Fruit fly (Drosophila melanogaster) whole organism, adult: ENCODE results near the gene CG14879.

ENCODE experiments used
- CG11617 ChIP-seq: fragments of 200-800 bp; sonication (Bioruptor generic); optimal IDR thresholded peaks from 2 replicates; lab custom pipeline; 2017; ENCODE audit warnings: mild to moderate bottlenecking, missing biosample characterization, missing genetic modification reagents, missing genetic modification characterization
- CG12768 ChIP-seq: fragments of 200-800 bp; sonication (Bioruptor generic); optimal IDR thresholded peaks from 2 replicates; lab custom pipeline; 2017; ENCODE audit warnings: missing biosample characterization, missing genetic modification characterization, mild to moderate bottlenecking, moderate library complexity, missing genetic modification reagents
- CG14711 ChIP-seq: fragments of 200-800 bp; sonication (Bioruptor generic); optimal IDR thresholded peaks from 2 replicates; lab custom pipeline; 2018; ENCODE audit warnings: missing biosample characterization, mild to moderate bottlenecking, missing genetic modification characterization, moderate library complexity
- CG1620 ChIP-seq: fragments of 200-800 bp; sonication (Bioruptor generic); optimal IDR thresholded peaks from 2 replicates; lab custom pipeline; 2016; ENCODE audit warnings: missing biosample characterization, missing genetic modification characterization
- CG33017 ChIP-seq: fragments of 200-800 bp; sonication (Bioruptor generic); optimal IDR thresholded peaks from 2 replicates; lab custom pipeline; 2018; ENCODE audit warnings: missing biosample characterization, mild to moderate bottlenecking, missing genetic modification characterization, moderate library complexity
- CG5204 ChIP-seq: fragments of 200-800 bp; sonication (Bioruptor generic); optimal IDR thresholded peaks from 2 replicates; lab custom pipeline; 2016; ENCODE audit warnings: missing biosample characterization, missing genetic modification characterization
- CG7045 ChIP-seq: fragments of 200-800 bp; sonication (Bioruptor generic); optimal IDR thresholded peaks from 2 replicates; lab custom pipeline; 2017; ENCODE audit warnings: missing biosample characterization, mild to moderate bottlenecking, missing genetic modification characterization
- CG7101 ChIP-seq: fragments of 200-800 bp; sonication (Bioruptor generic); optimal IDR thresholded peaks from 2 replicates; lab custom pipeline; 2018; ENCODE audit warnings: missing biosample characterization, mild to moderate bottlenecking, missing genetic modification characterization, moderate library complexity
- Clk ChIP-seq: fragments of 200-800 bp; sonication (Bioruptor generic); optimal IDR thresholded peaks from 2 replicates; lab custom pipeline; 2017; ENCODE audit warnings: missing biosample characterization, missing genetic modification characterization
- Crg-1 ChIP-seq: fragments of 200-800 bp; sonication (Bioruptor generic); optimal IDR thresholded peaks from 2 replicates; lab custom pipeline; 2016; ENCODE audit warnings: missing biosample characterization, missing genetic modification characterization
- Hr96 ChIP-seq: fragments of 200-800 bp; sonication (Bioruptor generic); optimal IDR thresholded peaks from 2 replicates; lab custom pipeline; 2016; ENCODE audit warnings: missing biosample characterization, missing genetic modification characterization
- Mnt ChIP-seq: fragments of 200-800 bp; sonication (Bioruptor generic); optimal IDR thresholded peaks from 2 replicates; lab custom pipeline; 2016; ENCODE audit warnings: missing biosample characterization, mild to moderate bottlenecking, missing genetic modification characterization
- bab1 ChIP-seq: fragments of 200-800 bp; sonication (Bioruptor generic); optimal IDR thresholded peaks from 3 replicates; lab custom pipeline; 2019; ENCODE audit warnings: missing biosample characterization, mild to moderate bottlenecking, missing genetic modification characterization, moderate library complexity
- cic ChIP-seq: fragments of 200-800 bp; sonication (Bioruptor generic); optimal IDR thresholded peaks from 2 replicates; lab custom pipeline; 2017; ENCODE audit warnings: missing biosample characterization, mild to moderate bottlenecking, missing genetic modification characterization, moderate library complexity
- cnc ChIP-seq, 2 experiments: fragments of >200 bp; optimal IDR thresholded peaks; 2 replicates each; lab custom pipeline; 2017
- kay ChIP-seq: fragments of 200-800 bp; sonication (Bioruptor generic); peaks from one replicate; lab custom pipeline; 2016; ENCODE audit warnings: missing biosample characterization, missing genetic modification characterization, borderline replicate concordance
- ovo ChIP-seq: fragments of 200-800 bp; sonication (Bioruptor generic); optimal IDR thresholded peaks from 2 replicates; lab custom pipeline; 2016; ENCODE audit warnings: missing biosample characterization, missing genetic modification characterization
- pad ChIP-seq: fragments of 200-800 bp; sonication (Bioruptor generic); optimal IDR thresholded peaks from 3 replicates; lab custom pipeline; 2017; ENCODE audit warnings: missing biosample characterization, missing genetic modification characterization, mild to moderate bottlenecking, moderate library complexity, missing genetic modification reagents
- tj ChIP-seq: fragments of 200-800 bp; sonication (Bioruptor generic); optimal IDR thresholded peaks from 3 replicates; lab custom pipeline; 2017; ENCODE audit warnings: missing biosample characterization, mild to moderate bottlenecking, missing genetic modification characterization, moderate library complexity
- toe ChIP-seq: fragments of 200-800 bp; sonication (Bioruptor generic); optimal IDR thresholded peaks from 2 replicates; lab custom pipeline; 2016; ENCODE audit warnings: missing biosample characterization, missing genetic modification characterization

Gene CG14879

DNA sequence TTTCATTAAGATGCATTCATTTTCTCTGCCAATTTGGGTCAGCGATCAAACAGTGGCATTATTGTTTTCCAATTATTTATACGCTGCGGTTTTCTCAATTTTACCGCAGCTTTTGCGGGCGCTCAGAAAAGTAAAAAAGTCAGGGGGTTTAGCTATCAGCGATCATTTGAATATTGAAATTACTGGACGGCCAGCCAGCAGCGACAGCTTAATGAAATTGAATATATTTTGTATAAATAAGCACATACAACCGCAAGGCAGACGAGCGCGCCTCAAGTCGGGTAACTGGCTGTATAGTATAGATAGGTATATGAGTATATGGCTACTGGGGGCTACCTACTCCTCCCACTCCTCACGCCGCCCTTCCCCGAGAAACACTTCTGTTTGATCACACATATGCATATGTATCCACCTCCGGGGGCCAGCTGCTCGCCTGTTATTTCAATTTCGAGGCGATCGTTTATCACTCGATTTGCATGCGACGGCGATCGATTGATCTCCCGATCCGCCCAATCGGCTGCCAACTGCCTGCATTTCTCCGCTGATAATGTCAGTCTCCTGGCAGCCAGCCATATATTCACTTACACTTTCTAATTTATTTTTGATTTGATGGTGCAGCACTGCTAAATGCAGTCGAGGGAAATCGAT lies 7.3 kb upstream of the CG14879 start:
- TF ChIP-seq toe (GFP tag; lab: Kevin White, UChicago) = no peak
- TF ChIP-seq Clk (GFP tag; lab: Kevin White, UChicago) = no peak
- TF ChIP-seq cnc (optimal IDR thresholded peaks at IDR 0.05; lab: Kevin White, UChicago) = no peak
- peak; percentile 31 for TF ChIP-seq CG5204 (GFP tag; lab: Kevin White, UChicago)
- TF ChIP-seq bab1 (GFP tag; lab: Kevin White, UChicago) = no peak
- TF ChIP-seq CG12768 (GFP tag; lab: Kevin White, UChicago) = no peak
- TF ChIP-seq pad (GFP tag; lab: Kevin White, UChicago) = no peak
- no peak for TF ChIP-seq Mnt (GFP tag; lab: Kevin White, UChicago)
- peak; percentile 52 for TF ChIP-seq cic (GFP tag; lab: Kevin White, UChicago)
- peak; percentile 36 for TF ChIP-seq Hr96 (GFP tag; lab: Kevin White, UChicago)
- TF ChIP-seq ovo = peak; percentile 2
- peak; percentile 70 for TF ChIP-seq kay (GFP tag; lab: Kevin White, UChicago)
- peak; percentile 29 for TF ChIP-seq tj (GFP tag; lab: Kevin White, UChicago)
- peak; percentile 67 for TF ChIP-seq CG11617 (GFP tag; lab: Kevin White, UChicago)
- no peak for TF ChIP-seq CG33017 (tag; lab: Kevin White, UChicago)

DNA sequence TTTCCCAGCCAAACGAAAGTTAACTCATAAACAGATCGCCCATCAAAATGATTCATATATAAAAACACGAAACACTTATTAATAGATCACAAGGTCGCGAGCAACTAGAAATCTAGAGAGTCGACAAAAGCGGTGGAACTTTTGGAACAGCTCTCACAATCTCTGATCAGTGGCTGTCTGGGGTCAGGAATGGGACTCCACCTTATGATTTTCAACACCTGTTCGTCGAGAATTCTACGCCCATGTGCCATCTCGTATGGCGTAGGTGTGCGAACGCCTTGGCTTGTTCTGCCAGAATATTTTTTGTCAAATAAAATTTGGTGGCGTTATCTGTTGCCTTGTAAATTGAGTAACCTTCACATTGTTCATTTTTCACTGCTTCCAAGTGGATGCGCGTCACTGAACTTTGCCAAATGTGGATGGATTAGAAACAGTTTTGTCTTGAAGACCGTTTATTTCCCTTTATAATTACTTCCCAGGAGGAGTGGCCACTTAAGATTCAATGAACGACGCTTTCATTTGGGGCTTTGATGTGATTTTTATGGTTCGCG lies 6.4 kb upstream of the CG14879 start:
- TF ChIP-seq CG7101 (tag; lab: Kevin White, UChicago) (no peak), CG7045 (GFP tag; lab: Kevin White, UChicago) (peak; percentile 3), pad (GFP tag; lab: Kevin White, UChicago) (no peak), CG12768 (GFP tag; lab: Kevin White, UChicago) (peak; percentile 14), CG11617 (GFP tag; lab: Kevin White, UChicago) (no peak), CG14711 (tag; lab: Kevin White, UChicago) (no peak), Crg-1 (GFP tag; lab: Kevin White, UChicago) (no peak), CG33017 (tag; lab: Kevin White, UChicago) (peak; percentile 40), tj (GFP tag; lab: Kevin White, UChicago) (no peak), Mnt (GFP tag; lab: Kevin White, UChicago) (no peak), cic (GFP tag; lab: Kevin White, UChicago) (no peak), kay (GFP tag; lab: Kevin White, UChicago) (no peak), toe (GFP tag; lab: Kevin White, UChicago) (no peak)

DNA sequence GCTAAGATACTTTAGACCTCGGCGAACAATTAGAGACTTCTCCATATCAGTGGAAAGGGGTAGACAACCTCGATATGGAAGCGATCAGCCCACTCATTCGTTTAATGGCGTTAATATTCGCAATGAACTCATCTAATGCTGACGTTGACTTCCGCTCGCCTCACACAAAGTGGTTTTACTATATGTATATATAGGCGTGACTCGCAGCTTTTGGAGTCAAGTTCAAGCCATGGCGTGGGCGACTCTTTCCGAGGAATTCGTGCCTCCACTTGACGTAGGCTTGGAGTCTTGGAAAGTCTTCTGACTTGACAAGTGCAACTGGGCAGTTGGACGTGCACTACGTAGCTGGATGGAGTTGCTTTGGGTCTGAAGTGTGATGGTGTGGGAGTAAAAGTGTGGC lies 4.6 kb upstream of the CG14879 start:
- TF ChIP-seq cic (GFP tag; lab: Kevin White, UChicago) (no peak), pad (GFP tag; lab: Kevin White, UChicago) (no peak), cnc (optimal IDR thresholded peaks at IDR 0.05; lab: Kevin White, UChicago) (peak in 1 of 2 experiments; percentile 9)

DNA sequence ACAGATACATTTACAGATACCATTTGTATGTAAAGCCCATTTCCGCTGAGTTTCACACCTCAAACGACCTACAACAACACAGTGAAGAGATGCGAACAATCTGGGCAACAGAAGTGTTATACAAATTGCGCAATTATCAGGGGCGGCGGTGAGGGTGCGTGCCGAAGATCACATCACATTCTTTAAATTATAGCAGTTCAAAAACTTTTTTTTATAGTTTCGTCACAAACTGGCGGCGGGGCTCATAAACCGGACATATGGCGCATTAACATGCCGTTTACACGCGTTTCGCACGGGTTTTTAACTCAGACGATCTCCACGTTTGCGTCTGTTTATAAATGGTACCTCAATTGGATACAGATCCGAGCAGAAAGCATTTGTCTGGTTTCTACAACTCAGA lies 4.2 kb upstream of the CG14879 start:
- TF ChIP-seq CG7045 (GFP tag; lab: Kevin White, UChicago) (no peak), CG14711 (tag; lab: Kevin White, UChicago) (no peak), Clk (GFP tag; lab: Kevin White, UChicago) (no peak)

DNA sequence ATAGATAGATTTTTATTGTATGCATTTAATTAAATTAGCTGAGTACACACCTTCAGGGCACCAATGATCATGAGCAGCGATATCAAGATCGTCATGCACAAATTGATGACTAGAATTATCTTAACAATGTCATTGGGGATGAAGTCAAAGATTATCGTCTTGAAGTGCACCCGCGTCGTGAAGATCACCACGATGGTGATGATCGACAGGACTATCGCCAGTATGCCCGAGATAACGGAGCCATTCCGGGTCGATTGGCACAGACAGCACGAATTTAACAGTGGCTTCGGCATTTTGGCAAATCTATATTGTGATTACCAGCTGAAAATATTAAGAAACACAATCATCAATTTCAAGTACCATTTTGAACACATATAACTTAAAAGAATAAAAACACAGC lies 3.0 kb upstream of the CG14879 start:
- no peak for TF ChIP-seq bab1 (GFP tag; lab: Kevin White, UChicago)
- no peak for TF ChIP-seq kay (GFP tag; lab: Kevin White, UChicago)
- TF ChIP-seq CG33017 (tag; lab: Kevin White, UChicago) = no peak
- no peak for TF ChIP-seq ovo
- no peak for TF ChIP-seq CG11617 (GFP tag; lab: Kevin White, UChicago)
- TF ChIP-seq tj (GFP tag; lab: Kevin White, UChicago) = no peak
- no peak for TF ChIP-seq cic (GFP tag; lab: Kevin White, UChicago)
- no peak for TF ChIP-seq Hr96 (GFP tag; lab: Kevin White, UChicago)
- TF ChIP-seq Crg-1 (GFP tag; lab: Kevin White, UChicago) = no peak
- no peak for TF ChIP-seq CG14711 (tag; lab: Kevin White, UChicago)
- no peak for TF ChIP-seq cnc (optimal IDR thresholded peaks at IDR 0.05; lab: Kevin White, UChicago)
- TF ChIP-seq toe (GFP tag; lab: Kevin White, UChicago) = no peak
- no peak for TF ChIP-seq CG1620 (GFP tag; lab: Kevin White, UChicago)
- no peak for TF ChIP-seq Clk (GFP tag; lab: Kevin White, UChicago)
- TF ChIP-seq pad (GFP tag; lab: Kevin White, UChicago) = no peak
- TF ChIP-seq CG7045 (GFP tag; lab: Kevin White, UChicago) = no peak
- TF ChIP-seq CG7101 (tag; lab: Kevin White, UChicago) = no peak

DNA sequence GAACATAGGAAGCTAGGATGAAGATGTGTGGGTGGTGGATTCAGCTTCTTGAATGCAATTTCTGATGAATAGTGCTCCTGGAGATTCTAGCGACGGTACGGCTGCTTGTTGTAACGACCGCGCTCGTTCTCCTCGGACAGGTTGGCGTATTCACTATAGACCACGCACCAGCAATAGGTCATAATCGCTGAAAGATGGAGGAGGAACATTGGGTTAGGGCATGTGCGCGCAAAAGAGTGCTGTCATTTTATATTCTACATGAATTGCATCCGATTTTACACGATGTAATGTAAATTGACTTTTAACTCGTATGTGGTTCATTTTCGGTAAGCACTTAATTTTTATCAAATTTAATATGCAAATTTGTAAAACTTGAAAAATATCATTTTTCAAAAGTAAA lies 2.0 kb upstream of the CG14879 start:
- TF ChIP-seq CG12768 (GFP tag; lab: Kevin White, UChicago) = no peak
- TF ChIP-seq pad (GFP tag; lab: Kevin White, UChicago) = peak; percentile 20
